Fruit fly (Drosophila melanogaster) whole organism, pupa: ENCODE data around the gene ND-49L.

ENCODE experiments used
- CG14655 ChIP-seq: fragments of 200-800 bp; sonication (Bioruptor generic); optimal IDR thresholded peaks from 3 replicates; lab custom pipeline; 2017; ENCODE audit warnings: mild to moderate bottlenecking, missing biosample characterization, missing genetic modification reagents, missing genetic modification characterization
- CG15710 ChIP-seq: fragments of 200-800 bp; sonication (Bioruptor generic); optimal IDR thresholded peaks from 2 replicates; lab custom pipeline; 2018; ENCODE audit warnings: missing biosample characterization, mild to moderate bottlenecking, missing genetic modification characterization, moderate library complexity
- CG32121 ChIP-seq: fragments of 200-800 bp; sonication (Bioruptor generic); IDR thresholded peaks from 2 replicates; pipeline ENCODE4 v1.3.6; 2022; ENCODE audit warnings: missing biosample characterization, missing genetic modification characterization
- CG4496 ChIP-seq: fragments of 200-800 bp; sonication (Bioruptor generic); IDR thresholded peaks from 3 replicates; pipeline ENCODE4 v1.3.6; 2022; ENCODE audit warnings: missing biosample characterization, missing genetic modification characterization
- CG8159 ChIP-seq: fragments of 200-800 bp; sonication (Bioruptor generic); optimal IDR thresholded peaks from 3 replicates; lab custom pipeline; 2018; ENCODE audit warnings: missing biosample characterization, mild to moderate bottlenecking, missing genetic modification characterization, moderate library complexity
- CG9948 ChIP-seq: fragments of 200-800 bp; sonication (Bioruptor generic); optimal IDR thresholded peaks from 2 replicates; lab custom pipeline; 2018; ENCODE audit warnings: missing biosample characterization, mild to moderate bottlenecking, missing genetic modification characterization, moderate library complexity
- EcR ChIP-seq: fragments of 200-800 bp; sonication (Bioruptor generic); optimal IDR thresholded peaks from 3 replicates; lab custom pipeline; 2019; ENCODE audit warnings: missing biosample characterization, missing genetic modification characterization, mild to moderate bottlenecking, moderate library complexity, missing genetic modification reagents
- Ets98B ChIP-seq: fragments of 200-800 bp; sonication (Bioruptor generic); IDR thresholded peaks from 2 replicates; pipeline ENCODE4 v1.3.6; 2022; ENCODE audit warnings: missing biosample characterization, missing genetic modification characterization
- Pif1A ChIP-seq: fragments of 200-800 bp; sonication (Bioruptor generic); optimal IDR thresholded peaks from 3 replicates; lab custom pipeline; 2016; ENCODE audit warnings: missing biosample characterization, missing genetic modification characterization
- Snoo ChIP-seq: fragments of 200-800 bp; sonication (Bioruptor generic); optimal IDR thresholded peaks from 3 replicates; lab custom pipeline; 2017; ENCODE audit warnings: missing biosample characterization, mild to moderate bottlenecking, missing genetic modification characterization, inconsistent platforms

DNA sequence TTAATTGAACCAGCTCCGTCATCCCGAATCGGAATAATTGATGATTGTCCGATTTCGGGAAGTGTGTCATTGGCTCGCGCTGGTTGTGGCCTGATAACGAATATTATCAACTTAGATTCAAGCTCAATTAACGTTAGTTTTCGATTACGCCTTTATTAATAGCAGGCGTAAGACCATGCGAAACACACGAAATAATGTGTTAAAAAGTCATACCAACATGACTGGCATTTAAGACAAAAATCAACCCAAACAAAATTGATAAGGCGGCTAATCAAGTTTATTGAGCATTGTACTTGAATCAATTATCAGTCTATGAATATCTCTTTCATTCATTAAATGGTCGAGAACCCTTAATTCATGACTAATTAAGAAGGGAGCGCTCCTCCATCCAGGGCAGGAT, 48.9 kb upstream of the ND-49L start:
- TF ChIP-seq EcR (GFP tag; lab: Kevin White, UChicago) (no peak), Snoo (tag; lab: Kevin White, UChicago) (no peak), Ets98B (GFP tag; lab: Robert Waterston, UW) (no peak), Pif1A (GFP tag; lab: Kevin White, UChicago) (no peak), CG9948 (tag; lab: Kevin White, UChicago) (no peak), CG32121 (GFP tag; lab: Robert Waterston, UW) (no peak), CG4496 (no peak), CG15710 (tag; lab: Kevin White, UChicago) (no peak), CG8159 (tag; lab: Kevin White, UChicago) (no peak), CG14655 (GFP tag; lab: Kevin White, UChicago) (no peak)
